Worm (Caenorhabditis elegans) whole organism, L3 larva: ENCODE results near the gene srv-3.

Experiments
- aly-2 ChIP-seq: fragments of 150-350 bp; optimal IDR thresholded peaks from 2 replicates; lab custom pipeline; 2014; ENCODE audit warnings: missing biosample characterization, missing genetic modification characterization
- fkh-10 ChIP-seq: sonication (generic microtip); optimal IDR thresholded peaks from 2 replicates; lab custom pipeline; 2017; ENCODE audit warnings: missing biosample characterization, missing genetic modification reagents, missing genetic modification characterization
- lsy-12 ChIP-seq: sonication (generic microtip); optimal IDR thresholded peaks from 2 replicates; lab custom pipeline; 2016; ENCODE audit warnings: mild to moderate bottlenecking, missing genetic modification characterization, missing compliant biosample characterization
- nfya-1 ChIP-seq: sonication (generic microtip); optimal IDR thresholded peaks from 2 replicates; lab custom pipeline; 2017; ENCODE audit warnings: missing genetic modification characterization, mild to moderate bottlenecking, missing compliant biosample characterization, antibody characterized with exemption, moderate library complexity; ENCODE audit not compliant: insufficient read depth

DNA sequence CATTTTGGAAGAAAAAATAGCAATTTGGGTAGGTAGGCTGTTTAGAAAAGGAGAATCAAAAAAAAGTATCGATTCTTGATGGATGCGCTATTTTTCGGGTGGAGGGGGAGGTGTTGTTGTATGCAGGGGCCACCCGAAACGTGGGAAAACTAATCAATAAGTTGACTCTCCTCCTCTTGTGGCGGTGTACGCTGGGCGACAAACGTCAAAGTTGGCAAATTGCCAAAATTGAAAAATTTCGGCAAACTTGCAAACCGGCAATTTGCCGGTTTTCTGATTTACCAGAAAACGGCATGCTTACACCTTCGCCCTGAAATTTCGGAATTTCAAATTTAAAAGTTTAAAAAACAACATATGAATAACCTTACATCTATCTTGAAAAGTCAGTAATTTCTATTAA is 32.3 kb upstream of the srv-3 start, which contains the start of gene W04E12.2:
- TF ChIP-seq nfya-1 (tag; lab: Kevin White, UChicago) (no peak), fkh-10 (no peak), lsy-12 (tag; lab: Kevin White, UChicago) (no peak), aly-2 (tag; lab: Kevin White, UChicago) (no peak)
